Worm (Caenorhabditis elegans) whole organism, mixed stage, embryonic: ENCODE data around the gene math-6.

Experiments
- blmp-1 ChIP-seq: fragments of 150-350 bp; optimal IDR thresholded peaks from 2 replicates; lab custom pipeline; 2014; ENCODE audit warnings: missing biosample characterization, missing genetic modification characterization
- elt-1 ChIP-seq: sonication (generic microtip); optimal IDR thresholded peaks from 2 replicates; lab custom pipeline; 2017; ENCODE audit warnings: missing genetic modification characterization, mild to moderate bottlenecking, missing compliant biosample characterization, antibody characterized with exemption, moderate library complexity, borderline replicate concordance; ENCODE audit not compliant: insufficient read depth
- elt-3 ChIP-seq: fragments of 150-350 bp; optimal IDR thresholded peaks from 2 replicates; lab custom pipeline; 2014; ENCODE audit warnings: missing biosample characterization, missing genetic modification characterization
- flh-1 ChIP-seq: fragments of 200-800 bp; sonication (Bioruptor generic); optimal IDR thresholded peaks from 2 replicates; lab custom pipeline; 2018; ENCODE audit warnings: mild to moderate bottlenecking, missing genetic modification characterization, moderate library complexity, missing compliant biosample characterization
- lin-13 ChIP-seq: fragments of 150-350 bp; optimal IDR thresholded peaks from 2 replicates; lab custom pipeline; 2014; ENCODE audit warnings: missing biosample characterization, missing genetic modification characterization
- mls-2 ChIP-seq: sonication (generic microtip); optimal IDR thresholded peaks from 2 replicates; lab custom pipeline; 2016; ENCODE audit warnings: mild to moderate bottlenecking, missing genetic modification characterization, moderate library complexity, missing compliant biosample characterization
- nhr-237 ChIP-seq: fragments of 150-350 bp; optimal IDR thresholded peaks from 2 replicates; lab custom pipeline; 2014; ENCODE audit warnings: missing biosample characterization, missing genetic modification characterization
- snpc-4 ChIP-seq: fragments of 150-350 bp; optimal IDR thresholded peaks from 2 replicates; lab custom pipeline; 2014; ENCODE audit warnings: missing biosample characterization, missing genetic modification characterization
- sptf-1 ChIP-seq: sonication (generic microtip); optimal IDR thresholded peaks from 2 replicates; lab custom pipeline; 2017; ENCODE audit warnings: mild to moderate bottlenecking, missing genetic modification characterization, moderate library complexity, missing compliant biosample characterization
- tbx-8 ChIP-seq: fragments of 200-800 bp; sonication (Bioruptor generic); optimal IDR thresholded peaks from 2 replicates; lab custom pipeline; 2018; ENCODE audit warnings: mild to moderate bottlenecking, missing genetic modification characterization, moderate library complexity, missing compliant biosample characterization

- TF ChIP-seq elt-1 (no peak), elt-3 (no peak), nhr-237 (tag; lab: Kevin White, UChicago) (no peak), blmp-1 (tag; lab: Kevin White, UChicago) (no peak), sptf-1 (tag; lab: Kevin White, UChicago) (no peak), mls-2 (tag; lab: Kevin White, UChicago) (no peak), snpc-4 (tag; lab: Kevin White, UChicago) (no peak), lin-13 (tag; lab: Kevin White, UChicago) (no peak), flh-1 (GFP tag; lab: Kevin White, UChicago) (no peak), tbx-8 (GFP tag; lab: Kevin White, UChicago) (no peak)
Measured at ce11 chrII:1842894-1843293, 41.6 kb downstream of the math-6 start, which contains the start of the genes C52E2.5 and C52E2.4.
